Fruit fly (Drosophila melanogaster): ENCODE results near the gene CG31697.

Gene CG31697

DNA sequence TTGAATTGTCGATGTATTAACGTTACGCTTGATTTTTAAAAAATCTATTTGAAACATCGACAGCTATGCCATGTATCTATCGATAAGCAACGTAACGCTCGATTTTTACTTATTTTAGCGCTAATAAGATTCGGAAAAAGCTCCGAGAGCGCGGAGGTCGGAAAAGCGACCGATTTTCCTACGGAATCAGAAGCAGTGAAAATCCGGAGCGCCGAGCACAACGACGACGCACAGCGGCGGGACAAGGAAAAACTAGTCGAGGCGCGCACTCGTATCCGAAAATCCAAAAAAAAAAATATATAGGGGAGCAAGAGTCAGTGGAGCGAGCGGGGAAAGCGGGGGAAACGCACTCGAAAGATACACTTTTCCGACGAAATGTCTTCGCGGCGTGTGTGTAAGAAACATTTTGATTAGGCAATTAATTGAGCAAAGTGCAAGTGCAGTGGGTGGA is 16.6 kb upstream of the CG31697 start, which contains the start of gene CG10132 (continued):
- TF ChIP-seq br (optimal IDR thresholded peaks at IDR 0.05) (no peak), CG12155 (GFP tag; optimal IDR thresholded peaks at IDR 0.05) (no peak), CG6791 (GFP tag; IDR thresholded peaks at IDR 0.05; ENCODE audit: partially characterized antibody) (peak; percentile 56; the same call in 1 of the 3 replicates), ranshi (GFP tag; IDR thresholded peaks at IDR 0.05) (no peak), onecut (GFP tag; IDR thresholded peaks at IDR 0.05) (0 out of 2 replicates have a peak, but pooled peaks have one; percentile 6), CG8290 (GFP tag; optimal IDR thresholded peaks at IDR 0.05) (no peak), CG8290 (tag; optimal IDR thresholded peaks at IDR 0.05) (no peak), CG11085 (GFP tag; IDR thresholded peaks at IDR 0.05) (no peak), pnt (GFP tag; optimal IDR thresholded peaks at IDR 0.05) (no peak), CG13287 (GFP tag; IDR thresholded peaks at IDR 0.05; ENCODE audit: partially characterized antibody) (peak; percentile 66), CG6175 (GFP tag; IDR thresholded peaks at IDR 0.05) (no peak), Rfx (GFP tag; IDR thresholded peaks at IDR 0.05) (no peak), ato (GFP tag; IDR thresholded peaks at IDR 0.05; ENCODE audit: partially characterized antibody) (peak; percentile 53), CG4404 (GFP tag; IDR thresholded peaks at IDR 0.05) (no peak), Vsx1 (GFP tag; optimal IDR thresholded peaks at IDR 0.05) (no peak), Deaf1 (tag; optimal IDR thresholded peaks at IDR 0.05) (peak; percentile 85), CG16813 (GFP tag; IDR thresholded peaks at IDR 0.05; ENCODE audit: partially characterized antibody) (peak; percentile 53; the same call in 2 of the 3 replicates), bcd (GFP tag; optimal IDR thresholded peaks at IDR 0.05) (no peak), bbx (GFP tag; IDR thresholded peaks at IDR 0.05; ENCODE audit: partially characterized antibody) (peak; percentile 53; the same call in 1 of the 2 replicates), CG9797 (GFP tag; optimal IDR thresholded peaks at IDR 0.05) (no peak), hb (GFP tag; IDR thresholded peaks at IDR 0.05; ENCODE audit: partially characterized antibody) (peak; percentile 67; the same call in 1 of the 3 replicates), Nf-YA (GFP tag; IDR thresholded peaks at IDR 0.05) (no peak), lilli (GFP tag; optimal IDR thresholded peaks at IDR 0.05) (no peak), oc (tag; optimal IDR thresholded peaks at IDR 0.05) (no peak), Poxn (GFP tag; IDR thresholded peaks at IDR 0.05) (no peak), sim (GFP tag; IDR thresholded peaks at IDR 0.05) (no peak), Bgb (GFP tag; IDR thresholded peaks at IDR 0.05; ENCODE audit: partially characterized antibody) (peak; percentile 41; the same call in 1 of the 2 replicates), CG7357 (GFP tag; IDR thresholded peaks at IDR 0.05) (no peak), CG3847 (GFP tag; IDR thresholded peaks at IDR 0.05) (no peak), CG9215 (GFP tag; IDR thresholded peaks at IDR 0.05) (no peak), Opbp (GFP tag; IDR thresholded peaks at IDR 0.05; ENCODE audit: partially characterized antibody) (0 out of 3 replicates have a peak, but pooled peaks have one; percentile 13), CG14014 (GFP tag; IDR thresholded peaks at IDR 0.05) (no peak), chinmo (GFP tag; IDR thresholded peaks at IDR 0.05; ENCODE audit: partially characterized antibody) (0 out of 4 replicates have a peak, but pooled peaks have one; percentile 57), org-1 (GFP tag; optimal IDR thresholded peaks at IDR 0.05) (no peak), Dll (GFP tag; IDR thresholded peaks at IDR 0.05; ENCODE audit: partially characterized antibody) (peak; percentile 53; the same call in 1 of the 4 replicates), gsb-n (tag; optimal IDR thresholded peaks at IDR 0.05) (no peak), zen2 (GFP tag; IDR thresholded peaks at IDR 0.05; ENCODE audit: partially characterized antibody) (peak; percentile 75), CG15514 (GFP tag; optimal IDR thresholded peaks at IDR 0.05) (peak; percentile 40), Oaz (GFP tag; IDR thresholded peaks at IDR 0.05) (no peak), unc-4 (GFP tag; IDR thresholded peaks at IDR 0.05; ENCODE audit: partially characterized antibody) (peak; percentile 46; the same call in 1 of the 2 replicates), CG2712 (tag; optimal IDR thresholded peaks at IDR 0.05) (no peak), Ada2b (GFP tag; IDR thresholded peaks at IDR 0.05) (no peak), twi (tag; optimal IDR thresholded peaks at IDR 0.05) (no peak), CG14860 (GFP tag; IDR thresholded peaks at IDR 0.05; ENCODE audit: partially characterized antibody) (0 out of 3 replicates have a peak, but pooled peaks have one; percentile 58)

All from whole organism, embryonic.